Fruit fly (Drosophila melanogaster) whole organism: ENCODE results near the gene ey.

Experiments
- CG8478 ChIP-seq: fragments of >200 bp; optimal IDR thresholded peaks from 2 replicates; lab custom pipeline; 2018; ENCODE audit warnings: inconsistent platforms
- psq ChIP-seq: fragments of >200 bp; optimal IDR thresholded peaks from 2 replicates; lab custom pipeline; 2017

- TF ChIP-seq psq (lab: Kevin White, UChicago) (no peak), CG8478 (lab: Kevin White, UChicago) (no peak)
Measured at dm6 chr4:670905-671419, 26.5 kb upstream of the ey start, which contains the start of gene CG11360.
